Worm (Caenorhabditis elegans): ENCODE data around the gene lgg-1.

ce11 chrII:6339511-6339910 is 8.0 kb downstream of the lgg-1 start:
- TF ChIP-seq nhr-77 (tag; optimal IDR thresholded peaks at IDR 0.05) (no peak), ztf-11 (tag; optimal IDR thresholded peaks at IDR 0.05) (no peak), lin-39 (tag; optimal IDR thresholded peaks at IDR 0.05) (no peak), elt-1 (tag; optimal IDR thresholded peaks at IDR 0.05) (no peak), mdl-1 (tag; optimal IDR thresholded peaks at IDR 0.05) (no peak), alr-1 (tag; optimal IDR thresholded peaks at IDR 0.05) (no peak), nhr-11 (tag; optimal IDR thresholded peaks at IDR 0.05) (no peak), ama-1 (optimal IDR thresholded peaks at IDR 0.05) (no peak)

All from whole organism, L2 larva.